Worm (Caenorhabditis elegans): ENCODE data around the gene B0285.6.
"Not testable (repeated sequence)": the region's sequence is repeated elsewhere in the genome, so short reads cannot be mapped to it uniquely, and the experiment has no call there.

B0285.6 gene

ce11 chrIII:4362332-4362731, 12.4 kb downstream of the B0285.6 start (continued):
- TF ChIP-seq C06A6.2 (GFP tag; conservative IDR thresholded peaks at IDR 0.05) (no peak), ceh-100 (GFP tag; IDR thresholded peaks at IDR 0.05) (no peak), B0261.1 (tag; optimal IDR thresholded peaks at IDR 0.05) (peak; percentile 67), let-526 (GFP tag; IDR thresholded peaks at IDR 0.05) (no peak), ztf-6 (GFP tag; IDR thresholded peaks at IDR 0.05) (0 out of 2 replicates have a peak, but pooled peaks have one; percentile 29), unc-62 (GFP tag; optimal IDR thresholded peaks at IDR 0.05) (no peak), die-1 (tag; optimal IDR thresholded peaks at IDR 0.05) (peak; percentile 46), nhr-90 (tag; optimal IDR thresholded peaks at IDR 0.05) (peak; percentile 54), attf-6 (GFP tag; IDR thresholded peaks at IDR 0.05) (no peak), hlh-26 (GFP tag; conservative IDR thresholded peaks at IDR 0.05) (no peak), sdz-38 (tag; optimal IDR thresholded peaks at IDR 0.05) (no peak), xnd-1 (tag; optimal IDR thresholded peaks at IDR 0.05) (no peak), nfyb-1 (GFP tag; IDR thresholded peaks at IDR 0.05) (0 out of 2 replicates have a peak, but pooled peaks have one; percentile 22), B0019.2 (GFP tag; conservative IDR thresholded peaks at IDR 0.05) (no peak)

DNA sequence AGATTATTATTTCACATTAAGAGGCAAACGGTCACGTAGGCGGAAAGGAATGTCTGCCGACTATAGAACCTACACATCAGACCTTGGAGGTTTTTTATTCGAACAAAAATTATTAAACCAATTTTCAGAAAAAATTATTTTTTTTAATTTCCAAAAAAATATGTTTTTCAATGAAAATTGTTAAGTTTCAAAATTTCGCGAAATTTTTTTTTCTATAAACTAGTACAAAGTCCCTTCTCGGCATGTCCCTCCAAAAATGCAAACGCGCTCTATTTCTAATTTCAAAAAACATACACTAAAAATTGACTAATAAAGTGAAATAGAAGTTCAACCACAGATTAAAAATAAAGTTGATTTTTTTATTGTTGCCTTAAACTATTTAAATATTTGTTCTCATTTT, 15.1 kb downstream of the B0285.6 start, which contains the start of gene ckb-1:
Gene ckb-1 (plus strand): TSS at position 301 of the 400 bp plus-strand sequence.
- no peak for TF ChIP-seq ets-4 (GFP tag; optimal IDR thresholded peaks at IDR 0.05)
- no peak for TF ChIP-seq tbp1 (GFP tag; optimal IDR thresholded peaks at IDR 0.05)
- no peak for TF ChIP-seq lin-40 (tag; optimal IDR thresholded peaks at IDR 0.05)
- TF ChIP-seq B0019.2 (GFP tag; conservative IDR thresholded peaks at IDR 0.05): no peak
- no peak for TF ChIP-seq dpff-1 (tag; optimal IDR thresholded peaks at IDR 0.05)
- TF ChIP-seq ceh-100 (GFP tag; IDR thresholded peaks at IDR 0.05): no peak
- TF ChIP-seq ceh-27 (GFP tag; optimal IDR thresholded peaks at IDR 0.05): no peak
- TF ChIP-seq B0035.1 (tag; optimal IDR thresholded peaks at IDR 0.05): no peak
- TF ChIP-seq ZK185.1 (tag; optimal IDR thresholded peaks at IDR 0.05; ENCODE audit: poor library complexity, severe bottlenecking): no peak
- no peak for TF ChIP-seq K11D2.4 (GFP tag; IDR thresholded peaks at IDR 0.05)
- TF ChIP-seq rcor-1 (GFP tag; IDR thresholded peaks at IDR 0.05): no peak
- no peak for TF ChIP-seq Y53G8AR.9 (GFP tag; conservative IDR thresholded peaks at IDR 0.05)
- no peak for TF ChIP-seq mes-4 (tag; optimal IDR thresholded peaks at IDR 0.05)

DNA sequence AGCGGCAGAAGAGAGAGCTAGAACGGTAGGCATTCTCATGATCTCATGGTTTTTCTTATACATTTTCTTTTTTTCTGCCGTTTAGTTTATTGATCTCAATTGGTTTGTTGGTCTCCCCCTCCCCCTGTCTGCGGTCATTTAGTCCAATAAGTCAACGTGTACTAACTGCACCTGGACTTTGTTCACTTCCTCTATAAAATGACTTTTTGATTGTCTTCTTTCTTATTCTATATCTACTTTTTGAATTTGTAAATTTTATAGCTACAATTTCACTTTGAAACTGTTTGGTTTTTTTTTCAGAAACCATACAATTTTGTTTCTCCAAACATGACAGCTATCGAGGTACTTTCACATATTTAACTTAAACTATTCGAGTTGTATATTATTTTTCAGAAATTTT, 17.8 kb downstream of the B0285.6 start, which contains the start of gene ckb-2:
Gene ckb-2 (plus strand): TSS at position 301 of the 400 bp plus-strand sequence.
- no peak for TF ChIP-seq mxl-1 (tag; optimal IDR thresholded peaks at IDR 0.05)
- TF ChIP-seq ztf-26 (tag; optimal IDR thresholded peaks at IDR 0.05): no peak
- TF ChIP-seq hsf-1 (GFP tag; IDR thresholded peaks at IDR 0.05): no peak
- no peak for TF ChIP-seq C17E4.6 (GFP tag; IDR thresholded peaks at IDR 0.05)
- TF ChIP-seq K11D2.4 (GFP tag; IDR thresholded peaks at IDR 0.05): no peak
- TF ChIP-seq bed-1 (GFP tag; IDR thresholded peaks at IDR 0.05): no peak
- no peak for TF ChIP-seq snpc-3.4 (tag; optimal IDR thresholded peaks at IDR 0.05)
- no peak for TF ChIP-seq xnd-1 (tag; optimal IDR thresholded peaks at IDR 0.05)
- TF ChIP-seq madf-10 (tag; optimal IDR thresholded peaks at IDR 0.05): no peak
- no peak for TF ChIP-seq F57C9.4 (tag; optimal IDR thresholded peaks at IDR 0.05)

- peak; percentile 85 for TF ChIP-seq D2030.7 (GFP tag; IDR thresholded peaks at IDR 0.05)
- TF ChIP-seq attf-6 (GFP tag; IDR thresholded peaks at IDR 0.05): 0 out of 2 replicates have a peak, but pooled peaks have one; percentile 50
- TF ChIP-seq C17E4.6 (GFP tag; IDR thresholded peaks at IDR 0.05): peak; percentile 67; the same call in 1 of the 2 replicates
- peak; percentile 45; the same call in 1 of the 2 replicates for TF ChIP-seq F33H1.4 (GFP tag; IDR thresholded peaks at IDR 0.05)
- TF ChIP-seq him-1 (tag; optimal IDR thresholded peaks at IDR 0.05): peak; percentile 6
- TF ChIP-seq tbp1 (GFP tag; optimal IDR thresholded peaks at IDR 0.05): peak; percentile 79
- peak; percentile 76 for TF ChIP-seq egl-44 (GFP tag; IDR thresholded peaks at IDR 0.05)
- TF ChIP-seq let-607 (tag; optimal IDR thresholded peaks at IDR 0.05): peak in 1 of 2 experiments; percentile 45
- TF ChIP-seq attf-5 (GFP tag; optimal IDR thresholded peaks at IDR 0.05): peak; percentile 58
- peak; percentile 29; the same call in 1 of the 2 replicates for TF ChIP-seq madf-8 (GFP tag; conservative IDR thresholded peaks at IDR 0.05)
- peak; percentile 62; the same call in 1 of the 2 replicates for TF ChIP-seq Y56A3A.18 (GFP tag; IDR thresholded peaks at IDR 0.05)
- peak; percentile 45 for TF ChIP-seq somi-1 (GFP tag; optimal IDR thresholded peaks at IDR 0.05)
- not testable (repeated sequence) for TF ChIP-seq snpc-4 (GFP tag; optimal IDR thresholded peaks at IDR 0.05)
- peak in 2 of 4 experiments; percentile 44 to 65 for TF ChIP-seq snpc-4 (tag; optimal IDR thresholded peaks at IDR 0.05)
Observed at ce11 chrIII:4369381-4369809, 19.5 kb downstream of the B0285.6 start.
